Worm (Caenorhabditis elegans) whole organism, L1 larva: ENCODE data around the gene K03H1.7.

Experiments used
- efl-1 ChIP-seq, 4 experiments: fragments of 150-350 bp; optimal IDR thresholded peaks in 3 of 4; peaks in 1 of 4; 1 replicate in 1 of 4; 2 replicates in 3 of 4; lab custom pipeline; 2014; ENCODE audit warnings: missing biosample characterization in 2 of 4, missing genetic modification characterization in 2 of 4, missing genetic modification reagents in 2 of 4
- elt-2 ChIP-seq: sonication (generic microtip); optimal IDR thresholded peaks from 2 replicates; lab custom pipeline; 2016; ENCODE audit warnings: missing genetic modification characterization, mild to moderate bottlenecking, inconsistent platforms, missing compliant biosample characterization, missing genetic modification reagents
- ets-5 ChIP-seq: fragments of 200-800 bp; sonication (Bioruptor generic); IDR thresholded peaks from 2 replicates; pipeline ENCODE4 v1.3.6; 2022; ENCODE audit warnings: missing genetic modification characterization, missing compliant biosample characterization
- nhr-237 ChIP-seq: fragments of 150-350 bp; optimal IDR thresholded peaks from 2 replicates; lab custom pipeline; 2014; ENCODE audit warnings: missing biosample characterization, missing genetic modification characterization
- nhr-76 ChIP-seq: sonication (generic microtip); optimal IDR thresholded peaks from 2 replicates; lab custom pipeline; 2017; ENCODE audit warnings: missing biosample characterization, missing genetic modification characterization
- snpc-4 ChIP-seq: fragments of 150-350 bp; optimal IDR thresholded peaks from 2 replicates; lab custom pipeline; 2014; ENCODE audit warnings: missing biosample characterization, missing genetic modification characterization
- unc-130 ChIP-seq: fragments of 150-350 bp; optimal IDR thresholded peaks from 2 replicates; lab custom pipeline; 2017; ENCODE audit warnings: missing biosample characterization, missing genetic modification characterization, inconsistent platforms
- unc-30 ChIP-seq: sonication (generic microtip); optimal IDR thresholded peaks from 2 replicates; lab custom pipeline; 2017; ENCODE audit warnings: missing biosample characterization, missing genetic modification characterization
- xbp-1 ChIP-seq: sonication (generic microtip); optimal IDR thresholded peaks from 2 replicates; lab custom pipeline; 2016; ENCODE audit warnings: missing genetic modification characterization, missing compliant biosample characterization

ce11 chrIII:9964416-9964815, 17.2 kb downstream of the K03H1.7 start:
- no peak for TF ChIP-seq xbp-1 (tag; lab: Kevin White, UChicago)
- TF ChIP-seq nhr-237 (tag; lab: Kevin White, UChicago): no peak
- no peak for TF ChIP-seq efl-1 (optimal IDR thresholded peaks at IDR 0.05; lab: Kevin White, UChicago)
- TF ChIP-seq efl-1 (GFP tag; optimal IDR thresholded peaks at IDR 0.05 in 1 of 2; lab: Kevin White, UChicago): no peak
- no peak for TF ChIP-seq snpc-4 (tag; lab: Kevin White, UChicago)
- TF ChIP-seq nhr-76: no peak
- TF ChIP-seq elt-2 (tag; lab: Kevin White, UChicago): no peak
- no peak for TF ChIP-seq unc-30
- no peak for TF ChIP-seq ets-5 (GFP tag; lab: Robert Waterston, UW)
- no peak for TF ChIP-seq unc-130 (tag; lab: Kevin White, UChicago)
